Worm (Caenorhabditis elegans) whole organism, young adult: Measurements from ENCODE around the gene pmk-3.

Experiments used
- C06A6.2 ChIP-seq: fragments of 200-800 bp; sonication (Bioruptor generic); conservative IDR thresholded peaks from 2 replicates; pipeline ENCODE4 v1.3.6; 2022; ENCODE audit warnings: missing genetic modification characterization, missing compliant biosample characterization
- F33H1.4 ChIP-seq: fragments of 200-800 bp; sonication (Bioruptor generic); IDR thresholded peaks from 2 replicates; pipeline ENCODE4 v1.3.6; 2022; ENCODE audit warnings: missing genetic modification reagents, missing genetic modification characterization, missing compliant biosample characterization
- F37B4.10 ChIP-seq: fragments of 200-800 bp; sonication (Bioruptor generic); IDR thresholded peaks from 2 replicates; pipeline ENCODE4 v1.3.6; 2022; ENCODE audit warnings: missing genetic modification characterization, missing compliant biosample characterization
- F39B2.1 ChIP-seq: fragments of 200-800 bp; sonication (Bioruptor generic); IDR thresholded peaks from 2 replicates; pipeline ENCODE4 v1.3.6; 2022; ENCODE audit warnings: missing genetic modification reagents, missing genetic modification characterization, missing compliant biosample characterization
- F57A8.1 ChIP-seq: fragments of 200-800 bp; sonication (Bioruptor generic); optimal IDR thresholded peaks from 2 replicates; lab custom pipeline; 2018; ENCODE audit warnings: mild to moderate bottlenecking, missing genetic modification characterization, moderate library complexity, missing compliant biosample characterization
- K12H6.12 ChIP-seq: fragments of 200-800 bp; sonication (Bioruptor generic); optimal IDR thresholded peaks from 2 replicates; lab custom pipeline; 2018; ENCODE audit warnings: mild to moderate bottlenecking, missing genetic modification characterization, missing compliant biosample characterization
- Y53F4B.3 ChIP-seq: fragments of 200-800 bp; sonication (Bioruptor generic); IDR thresholded peaks from 2 replicates; pipeline ENCODE4 v1.3.6; 2022; ENCODE audit warnings: missing genetic modification reagents, missing genetic modification characterization, missing compliant biosample characterization
- Y56A3A.18 ChIP-seq: fragments of 200-800 bp; sonication (Bioruptor generic); IDR thresholded peaks from 2 replicates; pipeline ENCODE4 v1.3.6; 2022; ENCODE audit warnings: missing genetic modification reagents, missing genetic modification characterization, missing compliant biosample characterization
- Y79H2A.3 ChIP-seq: fragments of 200-800 bp; sonication (Bioruptor generic); conservative IDR thresholded peaks from 2 replicates; pipeline ENCODE4 v1.3.6; 2022; ENCODE audit warnings: missing genetic modification reagents, missing genetic modification characterization, missing compliant biosample characterization
- akir-1 ChIP-seq: fragments of 200-800 bp; sonication (Bioruptor generic); optimal IDR thresholded peaks from 2 replicates; lab custom pipeline; 2018; ENCODE audit warnings: mild to moderate bottlenecking, missing genetic modification characterization, moderate library complexity, missing compliant biosample characterization
- atf-7 ChIP-seq: sonication (generic microtip); optimal IDR thresholded peaks from 2 replicates; lab custom pipeline; 2017; ENCODE audit warnings: mild to moderate bottlenecking, missing genetic modification characterization, missing compliant biosample characterization
- bed-2 ChIP-seq: fragments of 200-800 bp; sonication (Bioruptor generic); IDR thresholded peaks from 2 replicates; pipeline ENCODE4 v1.3.6; 2022; ENCODE audit warnings: missing genetic modification reagents, missing genetic modification characterization, missing compliant biosample characterization
- cebp-1 ChIP-seq, 2 experiments: fragments of 200-800 bp in 1 of 2; sonication (Bioruptor generic) in 1 of 2; sonication (generic microtip) in 1 of 2; IDR thresholded peaks in 1 of 2; optimal IDR thresholded peaks in 1 of 2; 2 replicates each; pipeline versions ENCODE4 v1.3.6 to Lab custom; 2017 to 2022; ENCODE audit warnings: missing compliant biosample characterization in 2 of 2, missing genetic modification characterization in 2 of 2, mild to moderate bottlenecking in 1 of 2, missing genetic modification reagents in 1 of 2, moderate library complexity in 1 of 2
- ceh-40 ChIP-seq: fragments of 200-800 bp; sonication (Bioruptor generic); IDR thresholded peaks from 2 replicates; pipeline ENCODE4 v1.3.6; 2022; ENCODE audit warnings: missing genetic modification characterization, missing compliant biosample characterization
- chd-7 ChIP-seq: sonication (generic microtip); optimal IDR thresholded peaks from 2 replicates; lab custom pipeline; 2016; ENCODE audit warnings: mild to moderate bottlenecking, missing genetic modification characterization, moderate library complexity, missing compliant biosample characterization
- dpl-1 ChIP-seq: fragments of 150-350 bp; optimal IDR thresholded peaks from 2 replicates; lab custom pipeline; 2014; ENCODE audit warnings: missing biosample characterization, missing genetic modification reagents, missing genetic modification characterization
- egrh-3 ChIP-seq: fragments of 200-800 bp; sonication (Bioruptor generic); IDR thresholded peaks from 2 replicates; pipeline ENCODE4 v1.3.6; 2022; ENCODE audit warnings: missing genetic modification reagents, missing genetic modification characterization, missing compliant biosample characterization
- ets-4 ChIP-seq: fragments of 200-800 bp; sonication (Bioruptor generic); optimal IDR thresholded peaks from 2 replicates; lab custom pipeline; 2018; ENCODE audit warnings: mild to moderate bottlenecking, missing genetic modification characterization, missing compliant biosample characterization
- hmg-1.2 ChIP-seq: fragments of 200-800 bp; sonication (Bioruptor generic); IDR thresholded peaks from 2 replicates; pipeline ENCODE4 v1.3.6; 2022; ENCODE audit warnings: missing genetic modification reagents, missing genetic modification characterization, missing compliant biosample characterization
- hmg-20 ChIP-seq: fragments of 200-800 bp; sonication (Bioruptor generic); IDR thresholded peaks from 2 replicates; pipeline ENCODE4 v1.3.6; 2022; ENCODE audit warnings: missing genetic modification reagents, missing genetic modification characterization, missing compliant biosample characterization
- hrde-1 ChIP-seq: sonication (generic microtip); optimal IDR thresholded peaks from 2 replicates; lab custom pipeline; 2016; ENCODE audit warnings: missing genetic modification characterization, mild to moderate bottlenecking, missing compliant biosample characterization, moderate library complexity, missing genotype, missing genetic modification reagents, borderline replicate concordance
- lag-1 ChIP-seq: fragments of 200-800 bp; sonication (Bioruptor generic); IDR thresholded peaks from 2 replicates; pipeline ENCODE4 v1.3.6; 2022; ENCODE audit warnings: missing genetic modification reagents, missing genetic modification characterization, missing compliant biosample characterization
- lin-26 ChIP-seq: fragments of 200-800 bp; sonication (Bioruptor generic); IDR thresholded peaks from 2 replicates; pipeline ENCODE4 v1.3.6; 2022; ENCODE audit warnings: missing genetic modification reagents, missing genetic modification characterization, missing compliant biosample characterization
- lin-40 ChIP-seq: sonication (generic microtip); optimal IDR thresholded peaks from 2 replicates; lab custom pipeline; 2016; ENCODE audit warnings: missing genetic modification characterization, mild to moderate bottlenecking, missing compliant biosample characterization, missing genotype, missing genetic modification reagents
- madf-10 ChIP-seq: sonication (generic microtip); optimal IDR thresholded peaks from 2 replicates; lab custom pipeline; 2016; ENCODE audit warnings: mild to moderate bottlenecking, missing genetic modification characterization, missing compliant biosample characterization
- madf-3 ChIP-seq: fragments of 200-800 bp; sonication (Bioruptor generic); IDR thresholded peaks from 2 replicates; pipeline ENCODE4 v1.3.6; 2022; ENCODE audit warnings: missing genetic modification reagents, missing genetic modification characterization, missing compliant biosample characterization
- mcd-1 ChIP-seq: fragments of 200-800 bp; sonication (Bioruptor generic); IDR thresholded peaks from 2 replicates; pipeline ENCODE4 v1.3.6; 2022; ENCODE audit warnings: missing genetic modification reagents, missing genetic modification characterization, missing compliant biosample characterization
- mes-4 ChIP-seq: sonication (generic microtip); optimal IDR thresholded peaks from 2 replicates; lab custom pipeline; 2016; ENCODE audit warnings: missing genotype, missing genetic modification characterization, missing compliant biosample characterization
- mxl-1 ChIP-seq: sonication (generic microtip); optimal IDR thresholded peaks from 2 replicates; lab custom pipeline; 2016; ENCODE audit warnings: missing genetic modification characterization, missing compliant biosample characterization
- nfyb-1 ChIP-seq: fragments of 200-800 bp; sonication (Bioruptor generic); IDR thresholded peaks from 2 replicates; pipeline ENCODE4 v1.3.6; 2022; ENCODE audit warnings: missing genetic modification reagents, missing genetic modification characterization, missing compliant biosample characterization
- nhr-80 ChIP-seq: sonication (generic microtip); optimal IDR thresholded peaks from 2 replicates; lab custom pipeline; 2016; ENCODE audit warnings: missing genetic modification characterization, missing compliant biosample characterization
- pha-4 ChIP-seq: fragments of 150-350 bp; sonication (generic microtip); optimal IDR thresholded peaks from 2 replicates; lab custom pipeline; 2014; ENCODE audit warnings: missing biosample characterization, missing genetic modification reagents, missing genetic modification characterization
- rcor-1 ChIP-seq: fragments of 200-800 bp; sonication (Bioruptor generic); IDR thresholded peaks from 2 replicates; pipeline ENCODE4 v1.3.6; 2022; ENCODE audit warnings: missing genetic modification reagents, missing genetic modification characterization, missing compliant biosample characterization
- sea-2 ChIP-seq: fragments of 200-800 bp; sonication (Bioruptor generic); IDR thresholded peaks from 2 replicates; pipeline ENCODE4 v1.3.6; 2022; ENCODE audit warnings: missing genetic modification characterization, missing compliant biosample characterization
- snpc-1.1 ChIP-seq: sonication (generic microtip); optimal IDR thresholded peaks from 2 replicates; lab custom pipeline; 2017; ENCODE audit warnings: missing genetic modification characterization, mild to moderate bottlenecking, missing compliant biosample characterization, antibody characterized with exemption, moderate library complexity, missing genotype, missing genetic modification reagents; ENCODE audit not compliant: insufficient read depth
- tlf-1 ChIP-seq: fragments of 200-800 bp; sonication (Bioruptor generic); optimal IDR thresholded peaks from 2 replicates; lab custom pipeline; 2018; ENCODE audit warnings: mild to moderate bottlenecking, missing genetic modification characterization, missing compliant biosample characterization
- zim-3 ChIP-seq: sonication (generic microtip); optimal IDR thresholded peaks from 2 replicates; lab custom pipeline; 2017; ENCODE audit warnings: mild to moderate bottlenecking, missing genetic modification characterization, moderate library complexity, missing compliant biosample characterization
- ztf-22 ChIP-seq: fragments of 200-800 bp; sonication (Bioruptor generic); optimal IDR thresholded peaks from 2 replicates; lab custom pipeline; 2018; ENCODE audit warnings: mild to moderate bottlenecking, missing genetic modification characterization, moderate library complexity, missing compliant biosample characterization
- ztf-26 ChIP-seq: sonication (generic microtip); optimal IDR thresholded peaks from 2 replicates; lab custom pipeline; 2017; ENCODE audit warnings: missing genetic modification characterization, missing compliant biosample characterization

Gene pmk-3

ce11 chrIV:8175686-8176532 lies 36.9 kb downstream of the pmk-3 start, which contains the start of gene pct-1 (continued):
- TF ChIP-seq C06A6.2 (GFP tag; lab: Robert Waterston, UW) = no peak
- TF ChIP-seq sea-2 (GFP tag; lab: Robert Waterston, UW) = no peak

DNA sequence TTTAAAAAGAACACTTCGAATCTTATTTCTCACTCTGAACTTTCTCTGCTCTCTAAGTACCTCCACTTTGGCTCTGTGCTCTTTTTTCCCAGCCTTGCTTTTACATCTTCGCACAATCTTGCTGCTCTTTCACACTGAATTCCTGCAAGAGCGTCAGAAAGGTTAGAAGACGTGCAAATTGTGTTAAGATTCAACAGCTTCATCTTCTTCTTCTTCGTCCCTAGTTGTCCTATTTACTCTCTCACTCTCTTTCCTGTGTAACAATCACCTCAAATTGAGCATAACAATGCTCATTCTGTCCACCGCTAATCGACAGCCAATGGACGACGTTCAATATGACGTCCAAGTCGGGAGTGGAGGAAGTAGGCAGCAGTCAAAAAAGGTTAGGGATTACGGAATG lies 42.4 kb downstream of the pmk-3 start:
- TF ChIP-seq atf-7 (tag; lab: Kevin White, UChicago) (no peak), nhr-80 (tag; lab: Kevin White, UChicago) (no peak), lin-26 (no peak), sea-2 (GFP tag; lab: Robert Waterston, UW) (no peak), bed-2 (GFP tag; lab: Robert Waterston, UW) (no peak), C06A6.2 (GFP tag; lab: Robert Waterston, UW) (no peak), ceh-40 (GFP tag; lab: Robert Waterston, UW) (no peak), pha-4 (tag; lab: Kevin White, UChicago) (no peak), F33H1.4 (no peak), ztf-22 (GFP tag; lab: Kevin White, UChicago) (no peak), hrde-1 (tag; lab: Kevin White, UChicago) (no peak), cebp-1 (GFP tag; IDR thresholded peaks at IDR 0.05; lab: Robert Waterston, UW) (no peak), cebp-1 (tag; optimal IDR thresholded peaks at IDR 0.05; lab: Kevin White, UChicago) (no peak), akir-1 (GFP tag; lab: Kevin White, UChicago) (no peak), Y53F4B.3 (GFP tag; lab: Robert Waterston, UW) (no peak), hmg-20 (GFP tag; lab: Robert Waterston, UW) (no peak), tlf-1 (no peak)

DNA sequence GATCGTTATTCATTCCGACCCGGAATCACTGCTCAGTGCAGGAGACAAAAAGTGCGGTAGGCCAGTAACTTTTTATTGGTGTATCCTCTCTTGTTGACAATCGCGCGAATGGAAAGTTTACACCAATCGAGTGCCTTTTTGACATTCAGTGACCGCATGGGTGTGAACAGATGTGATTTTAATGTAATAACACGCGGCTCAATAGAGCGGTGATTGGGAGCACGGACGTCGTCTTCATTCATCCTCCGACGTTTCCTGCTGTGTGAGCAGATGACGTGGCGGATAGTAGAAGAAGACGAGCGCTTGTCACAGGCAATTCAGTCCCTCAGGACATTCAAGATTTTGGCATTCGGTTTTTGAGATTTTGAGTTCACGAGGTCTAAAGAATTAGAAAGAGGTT lies 43.5 kb downstream of the pmk-3 start:
- TF ChIP-seq F57A8.1 (GFP tag; lab: Kevin White, UChicago) (no peak), ztf-26 (tag; lab: Kevin White, UChicago) (no peak), lin-40 (tag; lab: Kevin White, UChicago) (no peak), hmg-20 (GFP tag; lab: Robert Waterston, UW) (no peak), sea-2 (GFP tag; lab: Robert Waterston, UW) (no peak), cebp-1 (GFP tag; IDR thresholded peaks at IDR 0.05; lab: Robert Waterston, UW) (no peak), cebp-1 (tag; optimal IDR thresholded peaks at IDR 0.05; lab: Kevin White, UChicago) (no peak), madf-3 (GFP tag; lab: Robert Waterston, UW) (no peak), akir-1 (GFP tag; lab: Kevin White, UChicago) (no peak), mxl-1 (tag; lab: Kevin White, UChicago) (no peak), F37B4.10 (GFP tag; lab: Robert Waterston, UW) (no peak), F39B2.1 (GFP tag; lab: Robert Waterston, UW) (no peak), dpl-1 (no peak), rcor-1 (GFP tag; lab: Robert Waterston, UW) (no peak), zim-3 (tag; lab: Kevin White, UChicago) (no peak), mes-4 (no peak), snpc-1.1 (tag; lab: Kevin White, UChicago) (no peak), lag-1 (GFP tag; lab: Robert Waterston, UW) (no peak), ets-4 (no peak), nhr-80 (tag; lab: Kevin White, UChicago) (no peak)

DNA sequence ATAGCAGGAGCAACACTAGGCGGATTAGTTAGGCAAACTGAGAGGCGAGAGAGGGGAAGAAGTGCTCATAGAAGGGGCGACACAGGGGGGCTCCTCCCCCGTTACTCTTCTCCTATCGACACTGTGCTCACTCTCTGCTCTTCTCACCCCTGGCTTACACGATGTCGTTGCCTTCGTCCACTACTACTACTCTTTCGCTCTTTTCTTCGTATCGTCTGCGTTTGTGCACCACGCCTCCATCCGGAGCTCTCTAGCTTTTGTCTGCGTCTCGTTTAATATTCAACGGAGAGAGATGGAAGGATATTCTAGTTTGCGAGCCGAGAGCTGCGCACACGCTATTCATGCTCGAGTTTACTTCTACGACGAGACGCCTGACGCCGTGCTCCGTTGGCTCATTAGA lies 44.3 kb downstream of the pmk-3 start:
- 0 out of 2 replicates have a peak, but pooled peaks have one; percentile 24 for TF ChIP-seq nfyb-1 (GFP tag; lab: Robert Waterston, UW)
- TF ChIP-seq egrh-3 (GFP tag; lab: Robert Waterston, UW) = 0 out of 2 replicates have a peak, but pooled peaks have one; percentile 16
- TF ChIP-seq hmg-1.2 = peak; percentile 42; the same call in 1 of the 2 replicates
- no peak for TF ChIP-seq cebp-1 (GFP tag; IDR thresholded peaks at IDR 0.05; lab: Robert Waterston, UW)
- peak; percentile 11 for TF ChIP-seq cebp-1 (tag; optimal IDR thresholded peaks at IDR 0.05; lab: Kevin White, UChicago)
- no peak for TF ChIP-seq sea-2 (GFP tag; lab: Robert Waterston, UW)
- peak; percentile 15 for TF ChIP-seq chd-7 (tag; lab: Kevin White, UChicago)
- TF ChIP-seq Y79H2A.3 (GFP tag; lab: Robert Waterston, UW) = no peak
- TF ChIP-seq Y56A3A.18 (GFP tag; lab: Robert Waterston, UW) = no peak
- TF ChIP-seq mcd-1 (GFP tag; lab: Robert Waterston, UW) = 0 out of 2 replicates have a peak, but pooled peaks have one; percentile 27
- no peak for TF ChIP-seq madf-10 (tag; lab: Kevin White, UChicago)
- peak; percentile 12 for TF ChIP-seq K12H6.12
